Worm (Caenorhabditis elegans) whole organism, midembryonic: Measurements from ENCODE around the gene nhr-291.

Experiments
- cog-1 ChIP-seq: sonication (generic microtip); optimal IDR thresholded peaks from 2 replicates; lab custom pipeline; 2016; ENCODE audit warnings: missing genetic modification characterization, missing compliant biosample characterization
- flt-1 ChIP-seq: fragments of 200-800 bp; sonication (Bioruptor generic); IDR thresholded peaks from 2 replicates; pipeline ENCODE4 v1.3.6; 2022; ENCODE audit warnings: missing genetic modification characterization, missing compliant biosample characterization
- med-1 ChIP-seq: sonication (generic microtip); optimal IDR thresholded peaks from 2 replicates; lab custom pipeline; 2017; ENCODE audit warnings: missing genetic modification characterization, mild to moderate bottlenecking, missing compliant biosample characterization, antibody characterized with exemption, missing genetic modification reagents; ENCODE audit not compliant: insufficient read depth
- ref-1 ChIP-seq: fragments of 200-800 bp; sonication (Bioruptor generic); conservative IDR thresholded peaks from 2 replicates; pipeline ENCODE4 v1.3.6; 2022; ENCODE audit warnings: missing genetic modification reagents, missing genetic modification characterization, missing compliant biosample characterization
- tab-1 ChIP-seq: fragments of 200-800 bp; sonication (Bioruptor generic); IDR thresholded peaks from 2 replicates; pipeline ENCODE4 v1.3.6; 2022; ENCODE audit warnings: missing genetic modification characterization, missing compliant biosample characterization

- TF ChIP-seq flt-1 (GFP tag; lab: Robert Waterston, UW) = no peak
- no peak for TF ChIP-seq med-1
- TF ChIP-seq cog-1 (tag; lab: Kevin White, UChicago) = no peak
- no peak for TF ChIP-seq tab-1 (GFP tag; lab: Robert Waterston, UW)
- TF ChIP-seq ref-1 = no peak
These were observed 35.9 kb downstream of the nhr-291 start, which contains the start of gene C29F3.7 for ce11 chrV:15354648-15355047.
